Fruit fly (Drosophila melanogaster) whole organism, embryonic: ENCODE measurements around the gene unc-13.

Source experiments
- BEAF-32 ChIP-seq: fragments of 200-800 bp; sonication (Bioruptor generic); optimal IDR thresholded peaks from 3 replicates; lab custom pipeline; 2017; ENCODE audit warnings: missing biosample characterization, missing genetic modification characterization, mild to moderate bottlenecking, moderate library complexity, missing genetic modification reagents
- CG1024 ChIP-seq: fragments of 200-800 bp; sonication (Bioruptor generic); IDR thresholded peaks from 2 replicates; pipeline ENCODE4 v1.3.6; 2022; ENCODE audit warnings: missing biosample characterization, missing genetic modification characterization
- CG10267 ChIP-seq: fragments of 200-800 bp; sonication (Bioruptor generic); optimal IDR thresholded peaks from 2 replicates; lab custom pipeline; 2018; ENCODE audit warnings: missing biosample characterization, mild to moderate bottlenecking, missing genetic modification characterization, moderate library complexity
- CG11085 ChIP-seq: fragments of 200-800 bp; sonication (Bioruptor generic); IDR thresholded peaks from 2 replicates; pipeline ENCODE4 v1.3.6; 2022; ENCODE audit warnings: missing biosample characterization, missing genetic modification characterization
- CG11723 ChIP-seq: fragments of 200-800 bp; sonication (Bioruptor generic); optimal IDR thresholded peaks from 2 replicates; lab custom pipeline; 2017; ENCODE audit warnings: missing biosample characterization, mild to moderate bottlenecking, missing genetic modification characterization
- CG12744 ChIP-seq: fragments of 200-800 bp; sonication (Bioruptor generic); optimal IDR thresholded peaks from 2 replicates; lab custom pipeline; 2016; ENCODE audit warnings: missing biosample characterization, missing genetic modification characterization
- CG17385 ChIP-seq: fragments of 200-800 bp; sonication (Bioruptor generic); optimal IDR thresholded peaks from 3 replicates; lab custom pipeline; 2018; ENCODE audit warnings: missing biosample characterization, mild to moderate bottlenecking, missing genetic modification characterization
- CG17802 ChIP-seq: fragments of 200-800 bp; sonication (Bioruptor generic); optimal IDR thresholded peaks from 2 replicates; lab custom pipeline; 2018; ENCODE audit warnings: missing biosample characterization, mild to moderate bottlenecking, missing genetic modification characterization, moderate library complexity
- CG18262 ChIP-seq: fragments of 200-800 bp; optimal IDR thresholded peaks from 3 replicates; lab custom pipeline; 2019; ENCODE audit warnings: missing biosample characterization, mild to moderate bottlenecking, missing genetic modification characterization, moderate library complexity
- CG18619 ChIP-seq: fragments of 200-800 bp; sonication (Bioruptor generic); optimal IDR thresholded peaks from 3 replicates; lab custom pipeline; 2017; ENCODE audit warnings: missing biosample characterization, mild to moderate bottlenecking, missing genetic modification characterization
- CG2116 ChIP-seq: fragments of 200-800 bp; sonication (Bioruptor generic); optimal IDR thresholded peaks from 3 replicates; lab custom pipeline; 2018; ENCODE audit warnings: missing biosample characterization, mild to moderate bottlenecking, missing genetic modification characterization
- CG2199 ChIP-seq: fragments of 200-800 bp; sonication (Bioruptor generic); IDR thresholded peaks from 3 replicates; pipeline ENCODE4 v1.3.6; 2022; ENCODE audit warnings: missing biosample characterization, missing genetic modification characterization
- CG30020 ChIP-seq: fragments of 200-800 bp; optimal IDR thresholded peaks from 2 replicates; lab custom pipeline; 2019; ENCODE audit warnings: missing biosample characterization, mild to moderate bottlenecking, missing genetic modification characterization, moderate library complexity
- CG34422 ChIP-seq: fragments of 200-800 bp; sonication (Bioruptor generic); IDR thresholded peaks from 3 replicates; pipeline ENCODE4 v1.3.6; 2022; ENCODE audit warnings: missing biosample characterization, missing genetic modification characterization
- CG4424 ChIP-seq: fragments of 200-800 bp; sonication (Bioruptor generic); optimal IDR thresholded peaks from 3 replicates; lab custom pipeline; 2016; ENCODE audit warnings: missing biosample characterization, missing genetic modification characterization
- CG4617 ChIP-seq: fragments of 200-800 bp; sonication (Bioruptor generic); optimal IDR thresholded peaks from 3 replicates; lab custom pipeline; 2016; ENCODE audit warnings: missing biosample characterization, missing genetic modification characterization, borderline replicate concordance
- CG7271 ChIP-seq: fragments of 200-800 bp; sonication (Bioruptor generic); optimal IDR thresholded peaks from 2 replicates; lab custom pipeline; 2018; ENCODE audit warnings: missing biosample characterization, mild to moderate bottlenecking, missing genetic modification characterization, moderate library complexity
- CG8290 ChIP-seq, 3 experiments: fragments of 200-800 bp; sonication (Bioruptor generic); optimal IDR thresholded peaks; 2 replicates each; lab custom pipeline; 2016 to 2019; ENCODE audit warnings: missing biosample characterization in 3 of 3, missing genetic modification characterization in 3 of 3, mild to moderate bottlenecking in 2 of 3, moderate library complexity in 1 of 3
- D19A ChIP-seq: fragments of 200-800 bp; optimal IDR thresholded peaks from 3 replicates; lab custom pipeline; 2019; ENCODE audit warnings: missing biosample characterization, mild to moderate bottlenecking, missing genetic modification characterization, moderate library complexity
- Elba2 ChIP-seq: fragments of 200-800 bp; sonication (Bioruptor generic); optimal IDR thresholded peaks from 3 replicates; lab custom pipeline; 2016; ENCODE audit warnings: missing biosample characterization, missing genetic modification characterization
- Hmx ChIP-seq: fragments of 200-800 bp; sonication (Bioruptor generic); optimal IDR thresholded peaks from 2 replicates; lab custom pipeline; 2016; ENCODE audit warnings: missing biosample characterization, missing genetic modification characterization
- MESR4 ChIP-seq: fragments of 200-800 bp; sonication (Bioruptor generic); optimal IDR thresholded peaks from 2 replicates; lab custom pipeline; 2018; ENCODE audit warnings: missing biosample characterization, mild to moderate bottlenecking, missing genetic modification characterization, moderate library complexity
- Sox102F ChIP-seq: fragments of 200-800 bp; sonication (Bioruptor generic); optimal IDR thresholded peaks from 2 replicates; lab custom pipeline; 2018; ENCODE audit warnings: missing biosample characterization, mild to moderate bottlenecking, missing genetic modification characterization, moderate library complexity
- YL-1 ChIP-seq: fragments of 200-800 bp; sonication (Bioruptor generic); optimal IDR thresholded peaks from 3 replicates; lab custom pipeline; 2017; ENCODE audit warnings: missing biosample characterization, mild to moderate bottlenecking, missing genetic modification characterization
- gem ChIP-seq: fragments of 200-800 bp; sonication (Bioruptor generic); optimal IDR thresholded peaks from 2 replicates; lab custom pipeline; 2019; ENCODE audit warnings: missing biosample characterization, mild to moderate bottlenecking, missing genetic modification characterization, moderate library complexity
- pfk ChIP-seq: fragments of 200-800 bp; sonication (Bioruptor generic); optimal IDR thresholded peaks from 2 replicates; lab custom pipeline; 2018; ENCODE audit warnings: missing biosample characterization, mild to moderate bottlenecking, missing genetic modification characterization, moderate library complexity
- phol ChIP-seq: fragments of 200-800 bp; sonication (Bioruptor generic); optimal IDR thresholded peaks from 3 replicates; lab custom pipeline; 2018; ENCODE audit warnings: missing biosample characterization, mild to moderate bottlenecking, missing genetic modification characterization, moderate library complexity
- sens ChIP-seq: fragments of 200-800 bp; sonication (Bioruptor generic); peaks from one replicate; lab custom pipeline; 2016; ENCODE audit warnings: missing biosample characterization, missing genetic modification characterization
- stwl ChIP-seq: fragments of 200-800 bp; sonication (Bioruptor generic); optimal IDR thresholded peaks from 3 replicates; lab custom pipeline; 2018; ENCODE audit warnings: missing biosample characterization, mild to moderate bottlenecking, missing genetic modification characterization, moderate library complexity
- trem ChIP-seq: fragments of 200-800 bp; optimal IDR thresholded peaks from 3 replicates; lab custom pipeline; 2019; ENCODE audit warnings: missing biosample characterization, mild to moderate bottlenecking, missing genetic modification characterization, moderate library complexity
- unc-4 ChIP-seq: fragments of 200-800 bp; sonication (Bioruptor generic); IDR thresholded peaks from 2 replicates; pipeline ENCODE4 v1.3.6; 2022; ENCODE audit warnings: missing biosample characterization, missing genetic modification characterization; ENCODE audit not compliant: partially characterized antibody
- zf30C ChIP-seq: fragments of 200-800 bp; sonication (Bioruptor generic); optimal IDR thresholded peaks from 3 replicates; lab custom pipeline; 2018; ENCODE audit warnings: missing biosample characterization, mild to moderate bottlenecking, missing genetic modification characterization

The unc-13 gene

dm6 chr4:904667-905066, 7.5 kb downstream of the unc-13 start (continued):
- TF ChIP-seq YL-1 (GFP tag; lab: Kevin White, UChicago) (peak; percentile 0), BEAF-32 (GFP tag; lab: Kevin White, UChicago) (peak; percentile 61), CG18619 (GFP tag; lab: Kevin White, UChicago) (no peak), CG1024 (peak; percentile 94), CG17802 (peak; percentile 99), pfk (GFP tag; lab: Kevin White, UChicago) (peak; percentile 73), CG2199 (GFP tag; lab: Robert Waterston, UW) (peak; percentile 81), CG12744 (GFP tag; lab: Kevin White, UChicago) (no peak)

- TF ChIP-seq CG4617 (GFP tag; lab: Kevin White, UChicago): no peak
- TF ChIP-seq Elba2 (GFP tag; lab: Kevin White, UChicago): peak; percentile 92
These were observed 16.0 kb downstream of the unc-13 start for dm6 chr4:896134-896533.

- TF ChIP-seq D19A (tag; lab: Kevin White, UChicago) (peak; percentile 12), CG8290 (GFP tag; optimal IDR thresholded peaks at IDR 0.05; lab: Kevin White, UChicago) (peak; percentile 47), CG8290 (tag; optimal IDR thresholded peaks at IDR 0.05; lab: Kevin White, UChicago) (peak in 1 of 2 experiments; percentile 41), phol (tag; lab: Kevin White, UChicago) (peak; percentile 92), Hmx (GFP tag; lab: Kevin White, UChicago) (no peak), CG18619 (GFP tag; lab: Kevin White, UChicago) (no peak), CG4424 (peak; percentile 7), CG34422 (GFP tag; lab: Robert Waterston, UW) (no peak), sens (peak; percentile 69), gem (tag; lab: Kevin White, UChicago) (peak; percentile 29), trem (peak; percentile 42), CG17802 (no peak), Sox102F (GFP tag; lab: Kevin White, UChicago) (no peak), CG17385 (GFP tag; lab: Kevin White, UChicago) (peak; percentile 78), unc-4 (no peak), CG10267 (tag; lab: Kevin White, UChicago) (peak; percentile 72), zf30C (GFP tag; lab: Kevin White, UChicago) (peak; percentile 54), stwl (peak; percentile 92), CG2116 (peak; percentile 6), CG30020 (tag; lab: Kevin White, UChicago) (peak; percentile 94), CG18262 (tag; lab: Kevin White, UChicago) (peak; percentile 47), MESR4 (GFP tag; lab: Kevin White, UChicago) (peak; percentile 26), CG11085 (GFP tag; lab: Robert Waterston, UW) (no peak)
These were observed 32.9 kb downstream of the unc-13 start for dm6 chr4:879061-879708.

dm6 chr4:867937-868336, 44.2 kb downstream of the unc-13 start:
- TF ChIP-seq CG30020 (tag; lab: Kevin White, UChicago) (peak; percentile 65), CG7271 (no peak), CG11723 (peak; percentile 83)
